Worm (Caenorhabditis elegans): ENCODE measurements around the gene srab-18.

DNA sequence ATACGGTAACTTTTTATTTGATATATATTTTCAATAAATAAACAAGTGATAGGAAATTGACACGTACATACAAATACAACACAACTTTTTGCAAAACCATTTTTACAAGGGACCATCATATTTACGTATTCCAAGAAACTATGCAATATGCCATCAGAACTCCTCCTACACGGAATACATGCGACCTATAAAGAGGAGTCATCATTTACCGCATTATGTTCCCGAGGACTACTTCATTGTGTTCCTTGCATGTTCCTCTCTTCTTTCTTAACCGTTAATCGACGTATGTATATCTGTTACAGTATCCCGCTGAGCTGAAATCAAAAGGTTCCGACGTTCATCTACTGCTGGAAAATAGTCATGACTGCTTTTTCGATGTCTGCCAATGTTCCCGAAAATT is 47.2 kb upstream of the srab-18 start, which contains the start of gene C50H2.5:
- TF ChIP-seq him-1 (tag; optimal IDR thresholded peaks at IDR 0.05) (no peak), dao-5 (tag; optimal IDR thresholded peaks at IDR 0.05) (no peak)
